Worm (Caenorhabditis elegans): ENCODE results near the gene smcr-8.

The smcr-8 gene

DNA sequence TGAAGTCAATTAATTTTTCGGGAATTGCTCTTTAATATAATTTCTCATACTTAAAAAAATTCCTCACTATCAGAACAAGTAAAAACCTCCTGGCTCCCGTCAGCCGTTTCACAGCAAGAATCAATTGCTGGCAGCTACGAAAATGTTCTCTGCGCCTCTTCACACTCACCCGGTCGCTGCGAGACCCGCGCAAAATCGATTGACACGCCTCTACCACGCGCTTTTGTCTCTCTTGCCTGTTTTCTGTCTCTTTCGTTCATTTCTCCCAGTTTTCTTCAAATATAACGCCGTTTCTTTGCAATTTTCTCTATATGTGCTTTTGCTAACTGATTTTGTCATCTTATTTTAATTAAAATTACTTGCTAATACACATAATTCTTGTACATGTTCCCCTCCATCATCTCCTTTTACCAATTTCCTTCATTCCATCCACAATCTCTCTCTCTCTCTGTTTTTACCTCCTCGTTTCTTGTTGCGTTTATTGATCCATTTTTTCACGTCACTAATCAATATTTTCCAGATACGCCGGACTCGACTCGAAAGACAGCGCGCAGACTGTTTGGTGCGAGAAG, 25.3 kb downstream of the smcr-8 start, which contains the start of gene pcf-11 (continued):
- TF ChIP-seq lin-54 (GFP tag; optimal IDR thresholded peaks at IDR 0.05), result peak; percentile 17
- no peak for TF ChIP-seq ztf-26 (tag; optimal IDR thresholded peaks at IDR 0.05)
- TF ChIP-seq attf-3 (GFP tag; conservative IDR thresholded peaks at IDR 0.05), result no peak
- no peak for TF ChIP-seq nfyb-1 (GFP tag; IDR thresholded peaks at IDR 0.05)
- TF ChIP-seq egrh-3 (GFP tag; IDR thresholded peaks at IDR 0.05), result no peak
- no peak for TF ChIP-seq dpff-1 (tag; optimal IDR thresholded peaks at IDR 0.05)
- no peak for TF ChIP-seq xnd-1 (tag; optimal IDR thresholded peaks at IDR 0.05)
- no peak for TF ChIP-seq lsl-1 (GFP tag; optimal IDR thresholded peaks at IDR 0.05)
- no peak for TF ChIP-seq lir-1 (GFP tag; conservative IDR thresholded peaks at IDR 0.05)
- TF ChIP-seq let-607 (tag; optimal IDR thresholded peaks at IDR 0.05), result peak; percentile 33 to 36
- TF ChIP-seq bed-2 (GFP tag; IDR thresholded peaks at IDR 0.05), result no peak
- no peak for TF ChIP-seq lsy-27 (tag; optimal IDR thresholded peaks at IDR 0.05; ENCODE audit: borderline replicate concordance, insufficient read depth)
- peak; percentile 73 for TF ChIP-seq zfh-2 (GFP tag; conservative IDR thresholded peaks at IDR 0.05)
- peak; percentile 1 for TF ChIP-seq lin-40 (tag; optimal IDR thresholded peaks at IDR 0.05)
- TF ChIP-seq sea-2 (GFP tag; IDR thresholded peaks at IDR 0.05), result no peak
- no peak for TF ChIP-seq Y95B8A.8 (GFP tag; IDR thresholded peaks at IDR 0.05)
- TF ChIP-seq F37B4.10 (GFP tag; IDR thresholded peaks at IDR 0.05), result no peak
- no peak for TF ChIP-seq Y67H2A.10 (GFP tag; conservative IDR thresholded peaks at IDR 0.05)
- TF ChIP-seq F49E8.2 (tag; optimal IDR thresholded peaks at IDR 0.05; ENCODE audit: insufficient read depth), result no peak
- no peak for TF ChIP-seq F52B5.7 (tag; optimal IDR thresholded peaks at IDR 0.05)
- TF ChIP-seq D2030.7 (GFP tag; IDR thresholded peaks at IDR 0.05), result no peak
- TF ChIP-seq nfya-1 (tag; optimal IDR thresholded peaks at IDR 0.05; ENCODE audit: borderline replicate concordance, insufficient read depth), result no peak
- TF ChIP-seq ceh-58 (GFP tag; IDR thresholded peaks at IDR 0.05), result no peak
- no peak for TF ChIP-seq F57C9.4 (tag; optimal IDR thresholded peaks at IDR 0.05)
- TF ChIP-seq F39B2.1 (GFP tag; IDR thresholded peaks at IDR 0.05), result no peak
- TF ChIP-seq nhr-80 (tag; optimal IDR thresholded peaks at IDR 0.05), result peak; percentile 24
- TF ChIP-seq nfya-2 (GFP tag; IDR thresholded peaks at IDR 0.05), result no peak
- no peak for TF ChIP-seq cebp-1 (GFP tag; IDR thresholded peaks at IDR 0.05)
- TF ChIP-seq cebp-1 (tag; optimal IDR thresholded peaks at IDR 0.05), result peak; percentile 47
- TF ChIP-seq hrde-1 (tag; optimal IDR thresholded peaks at IDR 0.05; ENCODE audit: borderline replicate concordance), result no peak
- no peak for TF ChIP-seq mel-28 (tag; optimal IDR thresholded peaks at IDR 0.05; ENCODE audit: borderline replicate concordance)
- no peak for TF ChIP-seq ceh-91 (GFP tag; IDR thresholded peaks at IDR 0.05)
- no peak for TF ChIP-seq ama-1 (optimal IDR thresholded peaks at IDR 0.05)
- no peak for TF ChIP-seq ama-1 (GFP tag; optimal IDR thresholded peaks at IDR 0.05)
- TF ChIP-seq tbx-9 (tag; optimal IDR thresholded peaks at IDR 0.05; ENCODE audit: borderline replicate concordance), result no peak
- no peak for TF ChIP-seq rpc-1 (optimal IDR thresholded peaks at IDR 0.05)
- no peak for TF ChIP-seq rpc-1 (tag; optimal IDR thresholded peaks at IDR 0.05)
- TF ChIP-seq hsf-1 (GFP tag; IDR thresholded peaks at IDR 0.05), result no peak
- TF ChIP-seq madf-3 (GFP tag; IDR thresholded peaks at IDR 0.05), result no peak
- no peak for TF ChIP-seq B0019.2 (GFP tag; conservative IDR thresholded peaks at IDR 0.05)
- TF ChIP-seq dpl-1 (GFP tag; optimal IDR thresholded peaks at IDR 0.05), result no peak
- no peak for TF ChIP-seq efl-1 (GFP tag; optimal IDR thresholded peaks at IDR 0.05)
- peak in 1 of 3 experiments; percentile 58 for TF ChIP-seq lin-35 (GFP tag; optimal IDR thresholded peaks at IDR 0.05)
- TF ChIP-seq ztf-3 (GFP tag; optimal IDR thresholded peaks at IDR 0.05), result no peak
- TF ChIP-seq sdz-38 (tag; optimal IDR thresholded peaks at IDR 0.05), result no peak
- no peak for TF ChIP-seq gei-17 (GFP tag; optimal IDR thresholded peaks at IDR 0.05)
- no peak for TF ChIP-seq hlh-12 (tag; optimal IDR thresholded peaks at IDR 0.05)
- no peak for TF ChIP-seq T07F8.4 (tag; optimal IDR thresholded peaks at IDR 0.05)
- no peak for TF ChIP-seq cebp-2 (GFP tag; IDR thresholded peaks at IDR 0.05)
- TF ChIP-seq Y56A3A.18 (GFP tag; IDR thresholded peaks at IDR 0.05), result no peak

All from whole organism, young adult.